Fruit fly (Drosophila melanogaster): ENCODE data around the gene Crag.

Crag gene

DNA sequence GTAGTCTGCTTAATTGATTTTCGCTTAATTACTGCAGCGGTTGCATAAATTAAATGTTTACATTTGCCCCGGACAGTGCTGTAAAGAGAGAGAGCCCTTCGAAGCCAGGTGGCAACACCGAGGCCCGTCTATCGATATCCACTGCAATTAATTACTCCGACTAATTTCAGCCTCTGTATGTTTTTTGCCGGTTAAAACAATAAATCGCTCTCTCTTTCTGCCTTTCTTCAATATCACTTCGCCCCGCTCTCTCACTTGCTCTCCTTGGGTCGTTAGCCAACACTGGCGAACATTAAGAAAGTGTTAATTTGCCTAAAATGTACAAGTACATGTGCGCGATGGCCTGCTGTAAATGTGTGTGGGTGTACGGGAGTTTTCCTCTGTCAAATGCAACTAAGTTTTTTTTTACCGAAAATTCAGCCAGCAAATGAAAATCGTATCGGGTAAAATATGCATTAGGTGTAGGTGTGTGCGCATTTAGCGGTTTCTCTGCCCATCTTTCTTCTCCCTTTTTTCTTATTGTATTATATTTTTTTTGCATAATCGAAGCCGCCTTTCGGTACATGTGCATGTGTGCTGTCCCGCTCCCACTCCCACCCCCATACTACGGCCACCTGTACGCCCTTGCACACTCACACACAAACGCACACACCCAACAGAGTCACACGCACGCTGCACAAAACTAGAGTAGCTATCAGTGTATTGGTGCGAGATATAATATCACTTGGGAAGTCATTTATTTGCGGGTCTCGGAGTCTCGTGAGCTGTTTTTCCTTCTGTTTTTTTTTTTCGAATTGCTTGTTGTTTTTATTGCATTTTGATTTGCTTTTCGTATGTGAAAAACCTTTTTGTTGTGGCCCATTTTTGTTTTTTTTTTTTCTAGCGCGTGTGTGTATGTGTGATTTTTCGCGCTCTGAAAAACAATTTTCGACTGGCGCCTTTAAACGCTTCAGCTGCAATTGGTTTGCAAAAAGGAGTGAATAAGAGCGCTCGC is 30.1 kb upstream of the Crag start (continued):
- TF ChIP-seq CG17802 (tag; optimal IDR thresholded peaks at IDR 0.05) (no peak), Eip74EF (GFP tag; optimal IDR thresholded peaks at IDR 0.05) (no peak), CG6654 (GFP tag; optimal IDR thresholded peaks at IDR 0.05) (no peak), CG11504 (tag; optimal IDR thresholded peaks at IDR 0.05) (no peak), CG3838 (GFP tag; optimal IDR thresholded peaks at IDR 0.05) (no peak), CG31388 (GFP tag; optimal IDR thresholded peaks at IDR 0.05) (no peak), sim (GFP tag; IDR thresholded peaks at IDR 0.05) (no peak), hkb (optimal IDR thresholded peaks at IDR 0.05) (no peak), hkb (GFP tag; IDR thresholded peaks at IDR 0.05) (peak; percentile 39; the same call in 1 of the 2 replicates), ro (GFP tag; IDR thresholded peaks at IDR 0.05) (no peak), Sox102F (GFP tag; optimal IDR thresholded peaks at IDR 0.05) (no peak), CG12104 (GFP tag; optimal IDR thresholded peaks at IDR 0.05) (no peak), shn (GFP tag; optimal IDR thresholded peaks at IDR 0.05) (peak; percentile 25), dysf (GFP tag; IDR thresholded peaks at IDR 0.05) (no peak), p53 (GFP tag; optimal IDR thresholded peaks at IDR 0.05) (no peak), Vsx1 (GFP tag; optimal IDR thresholded peaks at IDR 0.05) (no peak), cg (GFP tag; optimal IDR thresholded peaks at IDR 0.05) (peak; percentile 89), BtbVII (GFP tag; optimal IDR thresholded peaks at IDR 0.05) (no peak), scrt (GFP tag; optimal IDR thresholded peaks at IDR 0.05) (peak; percentile 47), CG6765 (GFP tag; optimal IDR thresholded peaks at IDR 0.05) (no peak), CG33213 (GFP tag; optimal IDR thresholded peaks at IDR 0.05) (peak; percentile 38), Opbp (GFP tag; IDR thresholded peaks at IDR 0.05; ENCODE audit: partially characterized antibody) (peak; percentile 56; the same call in 1 of the 3 replicates), pan (optimal IDR thresholded peaks at IDR 0.05) (no peak), pan (GFP tag; optimal IDR thresholded peaks at IDR 0.05 in 1 of 2, IDR thresholded peaks at IDR 0.05 in 1 of 2) (no peak), CG17359 (tag; optimal IDR thresholded peaks at IDR 0.05) (no peak), MESR4 (GFP tag; optimal IDR thresholded peaks at IDR 0.05) (peak; percentile 12), hb (GFP tag; IDR thresholded peaks at IDR 0.05; ENCODE audit: partially characterized antibody) (no peak), Kr (GFP tag; optimal IDR thresholded peaks at IDR 0.05) (peak; percentile 75), oc (tag; optimal IDR thresholded peaks at IDR 0.05) (no peak), fd96Cb (tag; optimal IDR thresholded peaks at IDR 0.05) (no peak), CG9437 (GFP tag; optimal IDR thresholded peaks at IDR 0.05) (peak; percentile 22), gcm (GFP tag; optimal IDR thresholded peaks at IDR 0.05) (no peak), sqz (GFP tag; optimal IDR thresholded peaks at IDR 0.05) (peak; percentile 24), ssp (GFP tag; IDR thresholded peaks at IDR 0.05) (no peak), eve (GFP tag; optimal IDR thresholded peaks at IDR 0.05) (no peak), bigmax (GFP tag; optimal IDR thresholded peaks at IDR 0.05) (peak; percentile 51), sr (GFP tag; IDR thresholded peaks at IDR 0.05) (peak; percentile 54; the same call in 1 of the 3 replicates), pros (GFP tag; optimal IDR thresholded peaks at IDR 0.05) (peak; percentile 89), pum (GFP tag; optimal IDR thresholded peaks at IDR 0.05) (peak; percentile 33), CG18764 (GFP tag; optimal IDR thresholded peaks at IDR 0.05) (peak; percentile 11), tup (GFP tag; optimal IDR thresholded peaks at IDR 0.05) (no peak), Scr (GFP tag; IDR thresholded peaks at IDR 0.05; ENCODE audit: partially characterized antibody) (peak; percentile 55), CG6689 (GFP tag; IDR thresholded peaks at IDR 0.05) (peak; percentile 38; the same call in 1 of the 2 replicates), CG1602 (GFP tag; optimal IDR thresholded peaks at IDR 0.05) (no peak), CG9215 (GFP tag; IDR thresholded peaks at IDR 0.05) (no peak), sens-2 (GFP tag; IDR thresholded peaks at IDR 0.05) (no peak), CG11696 (GFP tag; IDR thresholded peaks at IDR 0.05) (no peak), al (GFP tag; IDR thresholded peaks at IDR 0.05) (no peak), CG10565 (GFP tag; optimal IDR thresholded peaks at IDR 0.05) (no peak)

All from whole organism, embryonic.